Worm (Caenorhabditis elegans): ENCODE results near the gene fbxb-49.
"Not testable (repeated sequence)": the region's sequence is repeated elsewhere in the genome, so short reads cannot be mapped to it uniquely, and the experiment has no call there.

Gene fbxb-49

DNA sequence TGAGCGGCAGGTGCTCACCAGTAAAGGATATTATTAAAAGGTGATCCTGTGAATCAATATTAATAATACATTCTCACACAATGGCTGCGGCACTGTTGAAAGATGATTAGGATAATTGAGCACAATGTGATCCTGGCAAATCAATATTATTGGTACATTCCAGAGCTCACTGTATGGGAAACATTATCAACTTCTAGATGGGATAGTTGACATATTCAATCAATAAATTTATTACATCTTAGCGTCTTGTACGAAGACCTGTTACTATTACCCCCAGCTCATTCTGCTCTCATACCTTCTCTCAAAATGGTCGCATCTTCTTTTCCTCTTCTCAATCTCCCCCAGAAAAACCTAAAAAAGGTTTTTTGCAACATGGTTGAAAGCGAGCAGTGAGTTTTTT lies at the start of gene fbxb-49:
fbxb-49 (plus strand) TSS at position 301 of the 400 bp plus-strand sequence.
- no peak for TF ChIP-seq unc-62 (GFP tag; optimal IDR thresholded peaks at IDR 0.05)

DNA sequence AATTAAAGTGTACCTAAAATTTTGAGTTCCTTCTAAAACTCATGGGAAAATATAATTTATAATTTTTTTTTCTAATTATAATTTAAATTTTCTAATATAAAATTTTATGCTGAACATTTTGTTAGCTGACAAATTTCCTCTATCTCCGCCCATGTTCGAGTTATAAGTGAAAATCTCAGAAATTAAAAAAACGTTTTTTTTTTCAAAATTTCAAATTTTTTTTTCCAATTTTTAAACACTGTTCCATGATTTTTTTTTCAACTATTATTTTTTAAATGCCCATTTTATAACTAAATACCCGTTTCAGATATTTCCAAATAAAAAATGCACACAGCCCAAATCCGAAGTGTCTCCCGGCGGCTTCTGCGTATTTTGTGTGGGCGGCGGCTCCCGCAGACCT lies 49.4 kb upstream of the fbxb-49 start, which contains the start of gene Y51H7BR.8:
Y51H7BR.8 (plus strand) TSS at position 301 of the 400 bp plus-strand sequence.
- TF ChIP-seq unc-62 (GFP tag; optimal IDR thresholded peaks at IDR 0.05): no peak

ce11 chrII:1519867-1520266 lies 48.4 kb upstream of the fbxb-49 start:
- TF ChIP-seq unc-62 (GFP tag; optimal IDR thresholded peaks at IDR 0.05): no peak

ce11 chrII:1521956-1522355 lies 46.4 kb upstream of the fbxb-49 start:
- no peak for TF ChIP-seq unc-62 (GFP tag; optimal IDR thresholded peaks at IDR 0.05)

DNA sequence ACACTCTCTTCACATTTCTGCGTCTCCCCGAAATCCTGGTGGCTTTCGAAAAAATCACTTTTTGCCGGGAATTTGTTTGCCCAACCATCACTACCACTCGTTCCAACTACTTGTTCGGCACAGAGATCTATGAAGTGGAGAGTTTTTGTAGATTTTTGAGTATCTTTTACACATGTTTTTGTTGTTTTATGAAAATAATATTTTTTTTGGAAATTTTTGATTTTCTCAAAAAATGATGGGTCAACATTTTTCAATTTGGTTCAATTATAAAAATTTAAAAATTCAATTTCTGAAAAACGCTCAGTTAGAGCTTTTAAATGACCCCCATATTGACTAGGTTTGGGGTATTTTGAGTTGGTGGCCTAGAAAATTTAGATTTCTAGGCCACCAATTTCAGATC lies 42.8 kb upstream of the fbxb-49 start, which contains the start of gene Y51H7BR.7:
Y51H7BR.7 (minus strand) TSS at position 101 of the 400 bp plus-strand sequence.
- TF ChIP-seq unc-62 (GFP tag; optimal IDR thresholded peaks at IDR 0.05): no peak

ce11 chrII:1529057-1529456 lies 39.3 kb upstream of the fbxb-49 start, which contains the start of gene Y51H7BR.4:
Gene Y51H7BR.4, plus strand, starts transcription at chrII:1529357.
- TF ChIP-seq unc-62 (GFP tag; optimal IDR thresholded peaks at IDR 0.05): no peak

DNA sequence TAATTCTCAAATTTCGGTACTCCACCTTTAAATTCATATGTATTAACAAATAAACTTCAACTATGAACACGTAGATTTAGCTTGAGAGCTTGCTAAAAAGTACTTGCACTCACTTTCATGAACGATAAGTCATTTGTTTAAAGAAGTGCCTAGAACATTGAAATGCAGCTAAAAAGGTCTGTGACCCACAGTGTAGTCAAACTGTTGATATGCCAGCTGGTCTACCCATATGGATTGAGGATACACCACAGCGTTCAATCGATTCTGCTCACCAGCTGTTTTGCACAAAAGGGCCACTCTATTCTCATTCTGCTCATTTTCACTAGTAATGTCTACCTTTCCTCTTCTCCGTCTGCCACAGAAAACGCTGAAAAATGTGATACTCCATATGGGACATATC lies 32.4 kb upstream of the fbxb-49 start, which contains the start of gene fbxb-43:
fbxb-43 (plus strand) TSS at position 301 of the 400 bp plus-strand sequence.
- no peak for TF ChIP-seq unc-62 (GFP tag; optimal IDR thresholded peaks at IDR 0.05)

DNA sequence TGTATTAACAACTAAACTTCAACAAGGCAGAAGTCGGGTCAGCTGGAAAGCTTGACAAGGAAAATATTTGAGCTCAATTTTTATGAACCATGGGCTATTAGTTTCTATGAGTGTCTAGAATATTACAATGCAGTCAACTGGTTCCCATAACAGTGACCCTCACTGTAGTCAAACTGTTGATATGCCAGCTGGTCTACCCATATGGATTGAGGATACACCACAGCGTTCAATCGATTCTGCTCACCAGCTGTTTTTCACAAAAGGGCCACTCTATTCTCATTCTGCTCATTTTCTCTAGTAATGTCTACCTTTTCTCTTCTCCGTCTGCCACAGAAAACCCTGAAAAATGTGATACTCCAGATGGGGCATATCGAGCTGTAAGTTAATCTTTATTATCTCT lies 31.0 kb upstream of the fbxb-49 start, which contains the start of gene fbxb-42:
fbxb-42 (plus strand) TSS at position 301 of the 400 bp plus-strand sequence.
- TF ChIP-seq unc-62 (GFP tag; optimal IDR thresholded peaks at IDR 0.05): no peak

- no peak for TF ChIP-seq unc-62 (GFP tag; optimal IDR thresholded peaks at IDR 0.05)
Measured at ce11 chrII:1538589-1538988, 29.7 kb upstream of the fbxb-49 start, which contains the start of gene fbxb-44. Gene fbxb-44, plus strand, starts transcription at chrII:1538889.

- not testable (repeated sequence) for TF ChIP-seq unc-62 (GFP tag; optimal IDR thresholded peaks at IDR 0.05)
Measured at ce11 chrII:1540628-1541027, 27.7 kb upstream of the fbxb-49 start, which contains the start of gene poml-4. Gene poml-4, plus strand, starts transcription at chrII:1540928.

DNA sequence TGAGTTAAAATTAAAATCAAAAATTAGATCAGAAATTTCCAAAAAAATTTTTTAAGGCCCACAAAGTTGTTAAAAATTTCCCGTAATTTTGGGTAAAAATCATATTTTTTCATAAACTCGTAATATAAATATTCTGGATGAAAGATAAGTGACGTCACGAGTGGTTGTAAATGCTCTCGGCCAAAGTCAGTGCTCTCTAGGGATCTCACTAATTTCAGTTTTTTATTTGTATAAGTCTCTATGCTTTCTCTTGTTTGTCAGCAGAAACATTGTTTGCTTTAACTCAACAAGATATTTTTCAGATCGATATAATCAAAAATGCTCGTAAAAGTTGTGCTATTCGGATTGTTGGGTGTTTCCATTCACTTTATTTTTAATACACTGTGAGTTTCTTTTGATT lies 25.1 kb upstream of the fbxb-49 start, which contains the start of gene K05F6.4:
K05F6.4 (plus strand) TSS at position 301 of the 400 bp plus-strand sequence.
- not testable (repeated sequence) for TF ChIP-seq unc-62 (GFP tag; optimal IDR thresholded peaks at IDR 0.05)

DNA sequence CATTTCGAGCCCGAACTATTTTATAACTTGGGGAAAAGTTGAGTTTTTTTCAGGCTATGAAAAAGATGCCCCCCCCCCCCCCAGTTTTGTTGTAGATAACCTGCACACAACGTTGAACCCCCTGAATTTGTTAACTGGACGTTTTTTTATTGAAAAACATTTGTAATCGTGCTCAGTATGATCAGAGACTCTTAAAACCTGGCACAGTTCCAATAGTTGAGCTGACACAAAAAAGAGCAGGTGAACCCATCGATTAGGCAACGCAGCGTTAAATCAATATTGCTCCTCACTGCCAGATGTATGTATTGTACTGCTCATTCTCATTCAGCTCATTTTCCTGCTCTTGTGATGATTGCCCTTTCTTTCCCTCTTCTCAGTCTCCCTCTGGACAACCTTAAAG lies 22.7 kb upstream of the fbxb-49 start, which contains the start of gene K05F6.12:
K05F6.12 (plus strand) TSS at position 301 of the 400 bp plus-strand sequence.
- no peak for TF ChIP-seq unc-62 (GFP tag; optimal IDR thresholded peaks at IDR 0.05)

- no peak for TF ChIP-seq unc-62 (GFP tag; optimal IDR thresholded peaks at IDR 0.05)
Measured at ce11 chrII:1550501-1550900, 17.8 kb upstream of the fbxb-49 start, which contains the start of the genes fbxb-52 and fbxb-51. Gene fbxb-52, minus strand, starts transcription at chrII:1550601. Gene fbxb-51, plus strand, starts transcription at chrII:1550712.

- TF ChIP-seq unc-62 (GFP tag; optimal IDR thresholded peaks at IDR 0.05): not testable (repeated sequence)
Measured at ce11 chrII:1556217-1556616, 12.1 kb upstream of the fbxb-49 start, which contains the start of the genes fbxb-54 and fbxb-50. Gene fbxb-54, minus strand, starts transcription at chrII:1556317. Gene fbxb-50, plus strand, starts transcription at chrII:1556443.

ce11 chrII:1560839-1561238 lies 7.5 kb upstream of the fbxb-49 start:
- no peak for TF ChIP-seq unc-62 (GFP tag; optimal IDR thresholded peaks at IDR 0.05)

DNA sequence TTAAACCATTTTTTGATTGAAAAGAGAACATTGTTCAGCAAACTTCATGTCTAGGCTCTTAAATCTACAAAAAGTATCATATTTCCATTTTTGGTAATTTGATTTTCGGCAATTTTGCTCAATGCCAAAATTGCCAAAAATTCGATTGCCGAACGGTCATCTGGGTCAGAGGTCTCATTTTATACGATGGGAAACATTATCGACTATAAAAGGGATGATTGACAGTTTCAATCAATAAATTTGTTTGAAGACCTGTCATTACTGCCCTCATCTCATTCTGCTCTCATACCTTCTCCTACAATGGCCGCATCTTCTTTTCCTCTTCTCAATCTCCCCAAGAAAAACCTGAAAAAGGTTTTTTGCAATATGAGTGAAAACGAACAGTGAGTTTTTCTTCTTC lies 6.5 kb upstream of the fbxb-49 start, which contains the start of gene K05F6.14:
K05F6.14 (plus strand) TSS at position 301 of the 400 bp plus-strand sequence.
- TF ChIP-seq unc-62 (GFP tag; optimal IDR thresholded peaks at IDR 0.05): no peak

DNA sequence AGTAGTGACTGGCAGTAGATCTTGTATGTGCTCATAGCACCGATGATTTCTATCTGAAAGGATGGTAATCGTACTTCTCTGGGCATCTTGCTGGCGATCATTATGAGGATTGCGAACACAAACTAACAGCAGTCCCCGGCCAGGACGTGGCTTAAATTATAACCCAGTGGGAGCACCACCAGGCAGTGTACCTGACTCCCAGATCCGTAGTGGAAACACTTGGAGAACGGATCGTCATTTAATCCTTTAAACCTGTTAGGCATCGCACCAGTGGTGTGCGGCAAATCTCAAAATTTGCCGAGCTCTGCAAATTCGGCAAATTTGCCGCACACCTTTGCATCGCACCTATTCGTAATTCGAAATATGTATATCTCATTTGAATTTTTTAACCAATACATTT lies 668 bp upstream of the fbxb-49 start, which contains the start of gene K05F6.8:
K05F6.8 (minus strand) TSS at position 101 of the 400 bp plus-strand sequence.
- TF ChIP-seq unc-62 (GFP tag; optimal IDR thresholded peaks at IDR 0.05): no peak

All from whole organism, dauer.